Fruit fly (Drosophila melanogaster) whole organism, embryonic: ENCODE results near the gene CG43407.

Experiments
- Asciz ChIP-seq: fragments of 200-800 bp; sonication (Bioruptor generic); optimal IDR thresholded peaks from 2 replicates; lab custom pipeline; 2017; ENCODE audit warnings: missing biosample characterization, mild to moderate bottlenecking, missing genetic modification characterization, missing genetic modification reagents
- Atf3 ChIP-seq: fragments of 200-800 bp; sonication (Bioruptor generic); optimal IDR thresholded peaks from 3 replicates; lab custom pipeline; 2016; ENCODE audit warnings: missing biosample characterization, missing genetic modification characterization
- BEAF-32 ChIP-seq: fragments of 200-800 bp; sonication (Bioruptor generic); optimal IDR thresholded peaks from 3 replicates; lab custom pipeline; 2017; ENCODE audit warnings: missing biosample characterization, missing genetic modification characterization, mild to moderate bottlenecking, moderate library complexity, missing genetic modification reagents
- CG10147 ChIP-seq: fragments of 200-800 bp; sonication (Bioruptor generic); optimal IDR thresholded peaks from 2 replicates; lab custom pipeline; 2019; ENCODE audit warnings: missing biosample characterization, mild to moderate bottlenecking, missing genetic modification characterization, moderate library complexity
- CG10654 ChIP-seq: fragments of 200-800 bp; sonication (Bioruptor generic); optimal IDR thresholded peaks from 2 replicates; lab custom pipeline; 2016; ENCODE audit warnings: missing biosample characterization, missing genetic modification characterization
- CG12155 ChIP-seq: fragments of 200-800 bp; sonication (Bioruptor generic); optimal IDR thresholded peaks from 3 replicates; lab custom pipeline; 2016; ENCODE audit warnings: missing biosample characterization, missing genetic modification characterization
- CG12219 ChIP-seq: fragments of 200-800 bp; sonication (Bioruptor generic); optimal IDR thresholded peaks from 3 replicates; lab custom pipeline; 2018; ENCODE audit warnings: missing biosample characterization, mild to moderate bottlenecking, missing genetic modification characterization
- CG13296 ChIP-seq: fragments of 200-800 bp; sonication (Bioruptor generic); optimal IDR thresholded peaks from 3 replicates; lab custom pipeline; 2018; ENCODE audit warnings: missing biosample characterization, mild to moderate bottlenecking, missing genetic modification characterization
- CG14965 ChIP-seq: fragments of 200-800 bp; sonication (Bioruptor generic); optimal IDR thresholded peaks from 2 replicates; lab custom pipeline; 2016; ENCODE audit warnings: missing biosample characterization, missing genetic modification characterization, borderline replicate concordance
- CG15011 ChIP-seq: fragments of 200-800 bp; sonication (Bioruptor generic); optimal IDR thresholded peaks from 3 replicates; lab custom pipeline; 2018; ENCODE audit warnings: missing biosample characterization, mild to moderate bottlenecking, missing genetic modification characterization
- CG15269 ChIP-seq: fragments of 200-800 bp; sonication (Bioruptor generic); optimal IDR thresholded peaks from 2 replicates; lab custom pipeline; 2018; ENCODE audit warnings: missing biosample characterization, mild to moderate bottlenecking, missing genetic modification characterization, moderate library complexity
- CG17328 ChIP-seq: fragments of 200-800 bp; sonication (Bioruptor generic); IDR thresholded peaks from 2 replicates; pipeline ENCODE4 v1.3.6; 2022; ENCODE audit warnings: missing biosample characterization, missing genetic modification characterization
- CG17385 ChIP-seq: fragments of 200-800 bp; sonication (Bioruptor generic); optimal IDR thresholded peaks from 3 replicates; lab custom pipeline; 2018; ENCODE audit warnings: missing biosample characterization, mild to moderate bottlenecking, missing genetic modification characterization
- CG17568 ChIP-seq: fragments of 200-800 bp; sonication (Bioruptor generic); optimal IDR thresholded peaks from 2 replicates; lab custom pipeline; 2018; ENCODE audit warnings: missing biosample characterization, mild to moderate bottlenecking, missing genetic modification characterization, moderate library complexity
- CG18262 ChIP-seq: fragments of 200-800 bp; optimal IDR thresholded peaks from 3 replicates; lab custom pipeline; 2019; ENCODE audit warnings: missing biosample characterization, mild to moderate bottlenecking, missing genetic modification characterization, moderate library complexity
- CG30020 ChIP-seq: fragments of 200-800 bp; optimal IDR thresholded peaks from 2 replicates; lab custom pipeline; 2019; ENCODE audit warnings: missing biosample characterization, mild to moderate bottlenecking, missing genetic modification characterization, moderate library complexity
- CG30431 ChIP-seq: fragments of 200-800 bp; sonication (Bioruptor generic); optimal IDR thresholded peaks from 2 replicates; lab custom pipeline; 2017; ENCODE audit warnings: missing biosample characterization, missing genetic modification characterization
- CG3407 ChIP-seq: fragments of 200-800 bp; sonication (Bioruptor generic); optimal IDR thresholded peaks from 2 replicates; lab custom pipeline; 2018; ENCODE audit warnings: missing biosample characterization, mild to moderate bottlenecking, missing genetic modification characterization
- CG3847 ChIP-seq: fragments of 200-800 bp; sonication (Bioruptor generic); IDR thresholded peaks from 2 replicates; pipeline ENCODE4 v1.3.6; 2022; ENCODE audit warnings: missing biosample characterization, missing genetic modification characterization
- CG3995 ChIP-seq: fragments of 200-800 bp; sonication (Bioruptor generic); optimal IDR thresholded peaks from 3 replicates; lab custom pipeline; 2016; ENCODE audit warnings: missing biosample characterization, missing genetic modification characterization
- CG43689 ChIP-seq: fragments of 200-800 bp; sonication (Bioruptor generic); IDR thresholded peaks from 2 replicates; pipeline ENCODE4 v1.3.6; 2022; ENCODE audit warnings: missing biosample characterization, missing genetic modification characterization
- CG4854 ChIP-seq: fragments of 200-800 bp; sonication (Bioruptor generic); optimal IDR thresholded peaks from 2 replicates; lab custom pipeline; 2016; ENCODE audit warnings: missing biosample characterization, missing genetic modification characterization, inconsistent platforms
- CG6175 ChIP-seq: fragments of 200-800 bp; sonication (Bioruptor generic); IDR thresholded peaks from 3 replicates; pipeline ENCODE4 v1.3.6; 2022; ENCODE audit warnings: missing biosample characterization, missing genetic modification characterization
- CG6654 ChIP-seq: fragments of 200-800 bp; sonication (Bioruptor generic); optimal IDR thresholded peaks from 2 replicates; lab custom pipeline; 2017; ENCODE audit warnings: missing biosample characterization, mild to moderate bottlenecking, missing genetic modification characterization
- CG9727 ChIP-seq: fragments of 200-800 bp; sonication (Bioruptor generic); optimal IDR thresholded peaks from 3 replicates; lab custom pipeline; 2017; ENCODE audit warnings: missing biosample characterization, mild to moderate bottlenecking, missing genetic modification characterization
- Dbx ChIP-seq: fragments of 200-800 bp; sonication (Bioruptor generic); IDR thresholded peaks from 3 replicates; pipeline ENCODE4 v1.3.6; 2022; ENCODE audit warnings: missing biosample characterization, missing genetic modification characterization
- HHEX ChIP-seq: fragments of 200-800 bp; sonication (Bioruptor generic); optimal IDR thresholded peaks from 3 replicates; lab custom pipeline; 2017; ENCODE audit warnings: missing biosample characterization, mild to moderate bottlenecking, missing genetic modification characterization, missing genetic modification reagents
- MBD-R2 ChIP-seq: fragments of 200-800 bp; sonication (Bioruptor generic); IDR thresholded peaks from 2 replicates; pipeline ENCODE4 v1.3.6; 2022; ENCODE audit warnings: missing biosample characterization, missing genetic modification characterization
- MESR4 ChIP-seq: fragments of 200-800 bp; sonication (Bioruptor generic); optimal IDR thresholded peaks from 2 replicates; lab custom pipeline; 2018; ENCODE audit warnings: missing biosample characterization, mild to moderate bottlenecking, missing genetic modification characterization, moderate library complexity
- Med ChIP-seq: fragments of 200-800 bp; sonication (Bioruptor generic); peaks from one replicate; lab custom pipeline; 2016; ENCODE audit warnings: missing biosample characterization, missing genetic modification characterization, mild to moderate bottlenecking, inconsistent platforms, moderate library complexity
- Myb ChIP-seq: fragments of 200-800 bp; sonication (Bioruptor generic); optimal IDR thresholded peaks from 2 replicates; lab custom pipeline; 2016; ENCODE audit warnings: missing biosample characterization, missing genetic modification characterization
- NFAT ChIP-seq: fragments of 200-800 bp; sonication (Bioruptor generic); IDR thresholded peaks from 2 replicates; pipeline ENCODE4 v1.3.6; 2022; ENCODE audit warnings: missing biosample characterization, missing genetic modification characterization
- Pdp1 ChIP-seq, 2 experiments: fragments of 200-800 bp; sonication (Bioruptor generic); optimal IDR thresholded peaks; 3 replicates each; lab custom pipeline; 2016; ENCODE audit warnings: missing biosample characterization in 2 of 2, missing genetic modification characterization in 2 of 2, mild to moderate bottlenecking in 1 of 2, moderate library complexity in 1 of 2
- Ravus ChIP-seq: fragments of 200-800 bp; sonication (Bioruptor generic); IDR thresholded peaks from 2 replicates; pipeline ENCODE4 v1.3.6; 2022; ENCODE audit warnings: missing biosample characterization, missing genetic modification characterization
- Ssrp ChIP-seq: fragments of 200-800 bp; sonication (Bioruptor generic); optimal IDR thresholded peaks from 2 replicates; lab custom pipeline; 2018; ENCODE audit warnings: missing biosample characterization, mild to moderate bottlenecking, missing genetic modification characterization, moderate library complexity
- TFAM ChIP-seq: fragments of 200-800 bp; sonication (Bioruptor generic); optimal IDR thresholded peaks from 2 replicates; lab custom pipeline; 2017; ENCODE audit warnings: missing biosample characterization, missing genetic modification characterization, inconsistent platforms
- Tbp ChIP-seq: fragments of >200 bp; optimal IDR thresholded peaks from 2 replicates; lab custom pipeline; 2018; ENCODE audit warnings: missing biosample characterization, missing genetic modification characterization
- dimm ChIP-seq: fragments of 200-800 bp; sonication (Bioruptor generic); IDR thresholded peaks from 2 replicates; pipeline ENCODE4 v1.3.6; 2022; ENCODE audit warnings: missing biosample characterization, missing genetic modification characterization
- dm ChIP-seq: fragments of 200-800 bp; sonication (Bioruptor generic); optimal IDR thresholded peaks from 3 replicates; lab custom pipeline; 2016; ENCODE audit warnings: missing biosample characterization, missing genetic modification characterization
- her ChIP-seq: fragments of 200-800 bp; sonication (Bioruptor generic); optimal IDR thresholded peaks from 2 replicates; lab custom pipeline; 2016; ENCODE audit warnings: missing biosample characterization, missing genetic modification characterization
- maf-S ChIP-seq: fragments of 200-800 bp; sonication (Bioruptor generic); optimal IDR thresholded peaks from 2 replicates; lab custom pipeline; 2016; ENCODE audit warnings: missing biosample characterization, missing genetic modification characterization
- mld ChIP-seq: fragments of 200-800 bp; sonication (Bioruptor generic); IDR thresholded peaks from 3 replicates; pipeline ENCODE4 v1.3.6; 2022; ENCODE audit warnings: missing biosample characterization, missing genetic modification characterization; ENCODE audit not compliant: partially characterized antibody
- onecut ChIP-seq: fragments of 200-800 bp; sonication (Bioruptor generic); IDR thresholded peaks from 2 replicates; pipeline ENCODE4 v1.3.6; 2022; ENCODE audit warnings: missing biosample characterization, missing genetic modification characterization
- otp ChIP-seq: fragments of 200-800 bp; sonication (Bioruptor generic); IDR thresholded peaks from 3 replicates; pipeline ENCODE4, ENCODE4 v1.3.6; 2022; ENCODE audit warnings: missing biosample characterization, missing genetic modification characterization
- rib ChIP-seq: fragments of 200-800 bp; sonication (Bioruptor generic); IDR thresholded peaks from 2 replicates; pipeline ENCODE4 v1.3.6; 2022; ENCODE audit warnings: missing biosample characterization, missing genetic modification characterization
- salm ChIP-seq: fragments of 200-800 bp; sonication (Bioruptor generic); optimal IDR thresholded peaks from 2 replicates; lab custom pipeline; 2018; ENCODE audit warnings: missing biosample characterization, mild to moderate bottlenecking, missing genetic modification characterization
- sim ChIP-seq: fragments of 200-800 bp; sonication (Bioruptor generic); IDR thresholded peaks from 2 replicates; pipeline ENCODE4 v1.3.6; 2022; ENCODE audit warnings: missing biosample characterization, missing genetic modification characterization
- slp2 ChIP-seq: fragments of 200-800 bp; sonication (Bioruptor generic); optimal IDR thresholded peaks from 2 replicates; lab custom pipeline; 2016; ENCODE audit warnings: missing biosample characterization, missing genetic modification characterization
- sna ChIP-seq: fragments of 200-800 bp; sonication (Bioruptor generic); IDR thresholded peaks from 2 replicates; pipeline ENCODE4 v1.3.6; 2022; ENCODE audit warnings: missing biosample characterization, missing genetic modification characterization; ENCODE audit not compliant: partially characterized antibody
- stc ChIP-seq: fragments of 200-800 bp; sonication (Bioruptor generic); IDR thresholded peaks from 2 replicates; pipeline ENCODE4 v1.3.6; 2022; ENCODE audit warnings: missing biosample characterization, missing genetic modification characterization
- sug ChIP-seq: fragments of 200-800 bp; optimal IDR thresholded peaks from 2 replicates; lab custom pipeline; 2019; ENCODE audit warnings: missing biosample characterization, mild to moderate bottlenecking, missing genetic modification characterization, moderate library complexity

CG43407 gene

dm6 chr3L:19024800-19025199, 28.4 kb downstream of the CG43407 start (continued):
- TF ChIP-seq CG3847 (peak; percentile 39; the same call in 1 of the 2 replicates), Ssrp (peak; percentile 75), MBD-R2 (GFP tag; lab: Robert Waterston, UW) (peak; percentile 38; the same call in 1 of the 2 replicates), BEAF-32 (GFP tag; lab: Kevin White, UChicago) (no peak), her (GFP tag; lab: Kevin White, UChicago) (peak; percentile 9), CG13296 (GFP tag; lab: Kevin White, UChicago) (peak; percentile 66), MESR4 (no peak), otp (GFP tag; lab: Robert Waterston, UW) (peak; percentile 87), maf-S (no peak), rib (GFP tag; lab: Robert Waterston, UW) (no peak), CG43689 (no peak), stc (GFP tag; lab: Robert Waterston, UW) (peak; percentile 81), Ravus (peak; percentile 33; the same call in 1 of the 2 replicates), onecut (no peak; the same call in none of the 2 replicates), CG6654 (GFP tag; lab: Kevin White, UChicago) (peak; percentile 55), salm (tag; lab: Kevin White, UChicago) (no peak), CG17328 (GFP tag; lab: Robert Waterston, UW) (peak; percentile 87), Myb (GFP tag; lab: Kevin White, UChicago) (no peak), Atf3 (peak; percentile 68), CG30431 (peak; percentile 64), TFAM (no peak), CG14965 (GFP tag; lab: Kevin White, UChicago) (peak; percentile 66), CG17568 (GFP tag; lab: Kevin White, UChicago) (peak; percentile 65), CG6175 (GFP tag; lab: Robert Waterston, UW) (no peak), HHEX (GFP tag; lab: Kevin White, UChicago) (peak; percentile 75), Dbx (no peak), slp2 (GFP tag; lab: Kevin White, UChicago) (peak; percentile 80), CG12219 (peak; percentile 77), dimm (GFP tag; lab: Robert Waterston, UW) (0 out of 2 replicates have a peak, but pooled peaks have one; percentile 13), sim (GFP tag; lab: Robert Waterston, UW) (peak; percentile 80), CG18262 (tag; lab: Kevin White, UChicago) (peak; percentile 90), NFAT (GFP tag; lab: Robert Waterston, UW) (peak; percentile 13; the same call in 1 of the 2 replicates), dm (GFP tag; lab: Kevin White, UChicago) (peak; percentile 12), Tbp (GFP tag; lab: Kevin White, UChicago) (no peak), CG15269 (tag; lab: Kevin White, UChicago) (peak; percentile 75), CG3407 (GFP tag; lab: Kevin White, UChicago) (peak; percentile 44), Asciz (GFP tag; lab: Kevin White, UChicago) (peak; percentile 80), CG12155 (GFP tag; lab: Kevin White, UChicago) (peak; percentile 39), CG30020 (tag; lab: Kevin White, UChicago) (peak; percentile 23), CG10654 (peak; percentile 65), sug (tag; lab: Kevin White, UChicago) (peak; percentile 21), CG15011 (GFP tag; lab: Kevin White, UChicago) (peak; percentile 43), mld (GFP tag; lab: Robert Waterston, UW) (no peak), Med (peak; percentile 97), CG4854 (GFP tag; lab: Kevin White, UChicago) (no peak), CG3995 (GFP tag; lab: Kevin White, UChicago) (no peak), CG10147 (GFP tag; lab: Kevin White, UChicago) (peak; percentile 49), CG9727 (GFP tag; lab: Kevin White, UChicago) (peak; percentile 86), Pdp1 (GFP tag; optimal IDR thresholded peaks at IDR 0.05; lab: Kevin White, UChicago) (peak; percentile 63 to 70), CG17385 (GFP tag; lab: Kevin White, UChicago) (peak; percentile 73), sna (no peak)
